Worm (Caenorhabditis elegans): ENCODE results near the gene pudl-2.
A peak's percentile ranks its signal among the peaks of the same experiment; 100 is the strongest.

The pudl-2 gene

ce11 chrIV:2805525-2805924, 29.1 kb upstream of the pudl-2 start, which contains the start of gene Y54G2A.45 (continued):
- TF ChIP-seq madf-9 (GFP tag; conservative IDR thresholded peaks at IDR 0.05), result peak; percentile 89
- TF ChIP-seq zfp-2 (tag; optimal IDR thresholded peaks at IDR 0.05), result peak; percentile 8
- no peak for TF ChIP-seq skn-1 (tag; optimal IDR thresholded peaks at IDR 0.05)
- peak; percentile 70 for TF ChIP-seq aha-1 (tag)
- peak in 1 of 2 experiments; percentile 32 for TF ChIP-seq mdl-1 (tag; optimal IDR thresholded peaks at IDR 0.05)
- peak; percentile 20 for TF ChIP-seq F37D6.2 (tag; optimal IDR thresholded peaks at IDR 0.05)
- TF ChIP-seq mep-1 (tag; optimal IDR thresholded peaks at IDR 0.05), result peak; percentile 78
- peak; percentile 69; the same call in 1 of the 2 replicates for TF ChIP-seq nhr-42 (GFP tag; IDR thresholded peaks at IDR 0.05)
- no peak for TF ChIP-seq lin-29 (GFP tag; IDR thresholded peaks at IDR 0.05)
- TF ChIP-seq arid-1 (GFP tag; conservative IDR thresholded peaks at IDR 0.05), result peak; percentile 78
- TF ChIP-seq php-3 (GFP tag; IDR thresholded peaks at IDR 0.05), result peak; percentile 78
- TF ChIP-seq saeg-2 (GFP tag; IDR thresholded peaks at IDR 0.05), result peak; percentile 74; the same call in 1 of the 2 replicates
- peak; percentile 38 for TF ChIP-seq duxl-1 (tag; optimal IDR thresholded peaks at IDR 0.05; ENCODE audit: poor library complexity)
- no peak for TF ChIP-seq Y5F2A.4 (GFP tag; optimal IDR thresholded peaks at IDR 0.05)
- TF ChIP-seq lin-38 (GFP tag; IDR thresholded peaks at IDR 0.05), result peak; percentile 80
- no peak for TF ChIP-seq zfp-3 (GFP tag; conservative IDR thresholded peaks at IDR 0.05)
- TF ChIP-seq ZK337.2 (GFP tag; IDR thresholded peaks at IDR 0.05), result peak; percentile 51; the same call in 1 of the 2 replicates
- no peak for TF ChIP-seq fos-1 (tag; optimal IDR thresholded peaks at IDR 0.05)
- no peak for TF ChIP-seq tag-97 (GFP tag; IDR thresholded peaks at IDR 0.05)
- TF ChIP-seq egl-43 (GFP tag; IDR thresholded peaks at IDR 0.05), result peak; percentile 82
- peak; percentile 77 for TF ChIP-seq Y48G9A.11 (GFP tag; IDR thresholded peaks at IDR 0.05)
- TF ChIP-seq mdt-29 (GFP tag; IDR thresholded peaks at IDR 0.05), result peak; percentile 53; the same call in 1 of the 2 replicates
- no peak for TF ChIP-seq cey-2 (tag; optimal IDR thresholded peaks at IDR 0.05; ENCODE audit: borderline replicate concordance, insufficient read depth)
- TF ChIP-seq daf-19 (GFP tag; conservative IDR thresholded peaks at IDR 0.05), result no peak
- peak; percentile 65 for TF ChIP-seq unc-130 (GFP tag; optimal IDR thresholded peaks at IDR 0.05)
- TF ChIP-seq ces-1 (GFP tag; optimal IDR thresholded peaks at IDR 0.05), result no peak
- 0 out of 2 replicates have a peak, but pooled peaks have one; percentile 12 for TF ChIP-seq mxl-2 (GFP tag; conservative IDR thresholded peaks at IDR 0.05)
- no peak for TF ChIP-seq T20F7.1 (GFP tag; optimal IDR thresholded peaks at IDR 0.05)
- TF ChIP-seq hlh-30 (tag; optimal IDR thresholded peaks at IDR 0.05; ENCODE audit: insufficient read depth), result peak; percentile 91
- peak; percentile 84 for TF ChIP-seq vab-7 (GFP tag; IDR thresholded peaks at IDR 0.05)
- peak in 1 of 2 experiments; percentile 57 for TF ChIP-seq hif-1 (tag; optimal IDR thresholded peaks at IDR 0.05)
- 0 out of 2 replicates have a peak, but pooled peaks have one; percentile 28 for TF ChIP-seq F44E2.7 (GFP tag; IDR thresholded peaks at IDR 0.05)
- TF ChIP-seq pqm-1 (tag; optimal IDR thresholded peaks at IDR 0.05), result peak; percentile 90
- peak; percentile 80 for TF ChIP-seq ceh-44 (GFP tag; IDR thresholded peaks at IDR 0.05)
- TF ChIP-seq Y105C5A.15 (GFP tag; IDR thresholded peaks at IDR 0.05), result no peak
- TF ChIP-seq dpl-1 (GFP tag; optimal IDR thresholded peaks at IDR 0.05), result peak; percentile 25
- no peak for TF ChIP-seq ceh-82 (tag; optimal IDR thresholded peaks at IDR 0.05)
- peak; percentile 60 for TF ChIP-seq T26A8.4 (GFP tag; IDR thresholded peaks at IDR 0.05)

- TF ChIP-seq saeg-2 (GFP tag; IDR thresholded peaks at IDR 0.05), result no peak
- TF ChIP-seq dmd-6 (GFP tag; IDR thresholded peaks at IDR 0.05), result no peak
- no peak for TF ChIP-seq nhr-25 (tag; optimal IDR thresholded peaks at IDR 0.05; ENCODE audit: borderline replicate concordance, insufficient read depth)
- TF ChIP-seq ZK546.5 (tag; optimal IDR thresholded peaks at IDR 0.05), result no peak
- no peak for TF ChIP-seq T26A8.4 (GFP tag; IDR thresholded peaks at IDR 0.05)
- TF ChIP-seq nhr-41 (GFP tag; IDR thresholded peaks at IDR 0.05), result no peak
- no peak for TF ChIP-seq F37D6.2 (tag; optimal IDR thresholded peaks at IDR 0.05)
- TF ChIP-seq nhr-11 (tag; optimal IDR thresholded peaks at IDR 0.05), result no peak
- peak; percentile 58 for TF ChIP-seq lin-38 (GFP tag; IDR thresholded peaks at IDR 0.05)
- no peak for TF ChIP-seq aha-1 (tag)
- TF ChIP-seq set-16 (GFP tag; IDR thresholded peaks at IDR 0.05), result peak; percentile 41
- TF ChIP-seq ama-1 (optimal IDR thresholded peaks at IDR 0.05), result no peak
- TF ChIP-seq zfp-2 (tag; optimal IDR thresholded peaks at IDR 0.05), result no peak
- 0 out of 2 replicates have a peak, but pooled peaks have one; percentile 48 for TF ChIP-seq dmd-9 (GFP tag; IDR thresholded peaks at IDR 0.05)
- peak; percentile 6 for TF ChIP-seq mxl-3 (GFP tag; optimal IDR thresholded peaks at IDR 0.05)
- no peak for TF ChIP-seq madf-5 (GFP tag; IDR thresholded peaks at IDR 0.05)
- 0 out of 2 replicates have a peak, but pooled peaks have one; percentile 46 for TF ChIP-seq arid-1 (GFP tag; conservative IDR thresholded peaks at IDR 0.05)
- TF ChIP-seq snpc-4 (tag; optimal IDR thresholded peaks at IDR 0.05), result no peak
- no peak for TF ChIP-seq lin-15B (tag; optimal IDR thresholded peaks at IDR 0.05)
Measured at ce11 chrIV:2808154-2808553, 26.5 kb upstream of the pudl-2 start.

All from whole organism, L4 larva.